Fruit fly (Drosophila melanogaster) whole organism, embryonic: ENCODE results near the gene Sps2.

Experiments used
- Awh ChIP-seq: fragments of 200-800 bp; sonication (Bioruptor generic); IDR thresholded peaks from 2 replicates; pipeline ENCODE4, ENCODE4 v1.3.6; 2022; ENCODE audit warnings: missing biosample characterization, missing genetic modification characterization
- CG10462 ChIP-seq: fragments of 200-800 bp; sonication (Bioruptor generic); optimal IDR thresholded peaks from 2 replicates; lab custom pipeline; 2016; ENCODE audit warnings: missing biosample characterization, missing genetic modification characterization
- CG11456 ChIP-seq: fragments of 200-800 bp; sonication (Bioruptor generic); IDR thresholded peaks from 3 replicates; pipeline ENCODE4 v1.3.6; 2022; ENCODE audit warnings: missing biosample characterization, missing genetic modification characterization
- CG12236 ChIP-seq: fragments of 200-800 bp; sonication (Bioruptor generic); optimal IDR thresholded peaks from 2 replicates; lab custom pipeline; 2016; ENCODE audit warnings: missing biosample characterization, missing genetic modification characterization
- CG13287 ChIP-seq: fragments of 200-800 bp; sonication (Bioruptor generic); IDR thresholded peaks from 2 replicates; pipeline ENCODE4 v1.3.6; 2022; ENCODE audit warnings: missing biosample characterization, missing genetic modification characterization; ENCODE audit not compliant: partially characterized antibody
- CG17361 ChIP-seq: fragments of 200-800 bp; sonication (Bioruptor generic); IDR thresholded peaks from 3 replicates; pipeline ENCODE4 v1.3.6; 2022; ENCODE audit warnings: missing biosample characterization, missing genetic modification characterization
- CG17829 ChIP-seq: fragments of 200-800 bp; optimal IDR thresholded peaks from 2 replicates; lab custom pipeline; 2019; ENCODE audit warnings: missing biosample characterization, mild to moderate bottlenecking, missing genetic modification characterization, moderate library complexity
- CG2678 ChIP-seq: fragments of 200-800 bp; sonication (Bioruptor generic); optimal IDR thresholded peaks from 3 replicates; lab custom pipeline; 2019; ENCODE audit warnings: missing biosample characterization, mild to moderate bottlenecking, missing genetic modification characterization, moderate library complexity
- CG3281 ChIP-seq: fragments of 200-800 bp; sonication (Bioruptor generic); optimal IDR thresholded peaks from 3 replicates; lab custom pipeline; 2017; ENCODE audit warnings: missing biosample characterization, mild to moderate bottlenecking, missing genetic modification characterization
- CG34224 ChIP-seq: fragments of 200-800 bp; sonication (Bioruptor generic); IDR thresholded peaks from 3 replicates; pipeline ENCODE4 v1.3.6; 2022; ENCODE audit warnings: missing biosample characterization, missing genetic modification characterization; ENCODE audit not compliant: partially characterized antibody
- CG34376 ChIP-seq: fragments of 200-800 bp; sonication (Bioruptor generic); optimal IDR thresholded peaks from 2 replicates; lab custom pipeline; 2018; ENCODE audit warnings: missing biosample characterization, mild to moderate bottlenecking, missing genetic modification characterization
- CG4328 ChIP-seq: fragments of 200-800 bp; sonication (Bioruptor generic); optimal IDR thresholded peaks from 3 replicates; lab custom pipeline; 2017; ENCODE audit warnings: missing biosample characterization, missing genetic modification reagents, missing genetic modification characterization
- CG6791 ChIP-seq: fragments of 200-800 bp; sonication (Bioruptor generic); IDR thresholded peaks from 3 replicates; pipeline ENCODE4 v1.3.6; 2022; ENCODE audit warnings: missing biosample characterization, missing genetic modification characterization; ENCODE audit not compliant: partially characterized antibody
- CG7357 ChIP-seq: fragments of 200-800 bp; sonication (Bioruptor generic); IDR thresholded peaks from 3 replicates; pipeline ENCODE4 v1.3.6; 2022; ENCODE audit warnings: missing biosample characterization, missing genetic modification characterization
- CG7745 ChIP-seq: fragments of 200-800 bp; sonication (Bioruptor generic); optimal IDR thresholded peaks from 2 replicates; lab custom pipeline; 2018; ENCODE audit warnings: missing biosample characterization, mild to moderate bottlenecking, missing genetic modification characterization, moderate library complexity
- CG7928 ChIP-seq: fragments of 200-800 bp; sonication (Bioruptor generic); optimal IDR thresholded peaks from 2 replicates; lab custom pipeline; 2017; ENCODE audit warnings: missing biosample characterization, mild to moderate bottlenecking, missing genetic modification characterization
- Dek ChIP-seq: fragments of 200-800 bp; sonication (Bioruptor generic); optimal IDR thresholded peaks from 3 replicates; lab custom pipeline; 2019; ENCODE audit warnings: missing biosample characterization, mild to moderate bottlenecking, missing genetic modification characterization, moderate library complexity
- HHEX ChIP-seq: fragments of 200-800 bp; sonication (Bioruptor generic); optimal IDR thresholded peaks from 3 replicates; lab custom pipeline; 2017; ENCODE audit warnings: missing biosample characterization, mild to moderate bottlenecking, missing genetic modification characterization, missing genetic modification reagents
- HLH4C ChIP-seq: fragments of 200-800 bp; sonication (Bioruptor generic); IDR thresholded peaks from 3 replicates; pipeline ENCODE4 v1.3.6; 2022; ENCODE audit warnings: missing biosample characterization, missing genetic modification characterization; ENCODE audit not compliant: partially characterized antibody
- Hmr ChIP-seq: fragments of 200-800 bp; sonication (Bioruptor generic); optimal IDR thresholded peaks from 3 replicates; lab custom pipeline; 2017; ENCODE audit warnings: mild to moderate bottlenecking, missing biosample characterization, missing genetic modification reagents, missing genetic modification characterization
- Hr78 ChIP-seq, 2 experiments: fragments of 200-800 bp in 1 of 2; fragments of >200 bp in 1 of 2; sonication (Bioruptor generic) in 1 of 2; optimal IDR thresholded peaks; 2 replicates each; lab custom pipeline; 2017 to 2019; ENCODE audit warnings: missing biosample characterization in 2 of 2, missing genetic modification characterization in 2 of 2, mild to moderate bottlenecking in 1 of 2, moderate library complexity in 1 of 2
- Hsf ChIP-seq: fragments of 200-800 bp; sonication (Bioruptor generic); optimal IDR thresholded peaks from 3 replicates; lab custom pipeline; 2016; ENCODE audit warnings: missing biosample characterization, missing genetic modification characterization
- NFAT ChIP-seq: fragments of 200-800 bp; sonication (Bioruptor generic); IDR thresholded peaks from 2 replicates; pipeline ENCODE4 v1.3.6; 2022; ENCODE audit warnings: missing biosample characterization, missing genetic modification characterization
- Neu2 ChIP-seq: fragments of 200-800 bp; sonication (Bioruptor generic); optimal IDR thresholded peaks from 3 replicates; lab custom pipeline; 2016; ENCODE audit warnings: missing biosample characterization, missing genetic modification characterization, borderline replicate concordance
- Vsx1 ChIP-seq: fragments of 200-800 bp; sonication (Bioruptor generic); optimal IDR thresholded peaks from 2 replicates; lab custom pipeline; 2017; ENCODE audit warnings: missing biosample characterization, mild to moderate bottlenecking, missing genetic modification characterization, missing genetic modification reagents
- ara ChIP-seq: fragments of 200-800 bp; sonication (Bioruptor generic); IDR thresholded peaks from 2 replicates; pipeline ENCODE4 v1.3.6; 2022; ENCODE audit warnings: missing biosample characterization, missing genetic modification characterization
- bowl ChIP-seq: fragments of 200-800 bp; sonication (Bioruptor generic); IDR thresholded peaks from 2 replicates; pipeline ENCODE4 v1.3.6; 2022; ENCODE audit warnings: missing biosample characterization, missing genetic modification characterization
- chinmo ChIP-seq: fragments of 200-800 bp; sonication (Bioruptor generic); IDR thresholded peaks from 4 replicates; pipeline ENCODE4 v1.3.6; 2022; ENCODE audit warnings: missing biosample characterization, missing genetic modification characterization; ENCODE audit not compliant: partially characterized antibody
- dan ChIP-seq: fragments of 200-800 bp; sonication (Bioruptor generic); IDR thresholded peaks from 2 replicates; pipeline ENCODE4 v1.3.6; 2022; ENCODE audit warnings: missing biosample characterization, missing genetic modification characterization
- danr ChIP-seq: fragments of 200-800 bp; sonication (Bioruptor generic); IDR thresholded peaks from 2 replicates; pipeline ENCODE4 v1.3.6; 2022; ENCODE audit warnings: missing biosample characterization, missing genetic modification characterization
- ewg ChIP-seq: fragments of 200-800 bp; sonication (Bioruptor generic); optimal IDR thresholded peaks from 3 replicates; lab custom pipeline; 2017; ENCODE audit warnings: mild to moderate bottlenecking, missing biosample characterization, missing genetic modification reagents, missing genetic modification characterization
- hbn ChIP-seq: fragments of 200-800 bp; sonication (Bioruptor generic); IDR thresholded peaks from 2 replicates; pipeline ENCODE4 v1.3.6; 2022; ENCODE audit warnings: missing biosample characterization, missing genetic modification characterization; ENCODE audit not compliant: partially characterized antibody
- hkb ChIP-seq, 2 experiments: fragments of 200-800 bp in 1 of 2; fragments of >200 bp in 1 of 2; sonication (Bioruptor generic) in 1 of 2; IDR thresholded peaks in 1 of 2; optimal IDR thresholded peaks in 1 of 2; 2 replicates each; pipeline versions ENCODE4 v1.3.6 to Lab custom; 2017 to 2022; ENCODE audit warnings: missing biosample characterization in 1 of 2, missing genetic modification characterization in 1 of 2
- lab ChIP-seq: fragments of 200-800 bp; sonication (Bioruptor generic); optimal IDR thresholded peaks from 3 replicates; lab custom pipeline; 2017; ENCODE audit warnings: missing biosample characterization, missing genetic modification characterization, mild to moderate bottlenecking, moderate library complexity, missing genetic modification reagents
- mirr ChIP-seq: fragments of 200-800 bp; sonication (Bioruptor generic); optimal IDR thresholded peaks from 3 replicates; lab custom pipeline; 2018; ENCODE audit warnings: missing biosample characterization, mild to moderate bottlenecking, missing genetic modification characterization
- nmo ChIP-seq: fragments of 200-800 bp; sonication (Bioruptor generic); optimal IDR thresholded peaks from 2 replicates; lab custom pipeline; 2018; ENCODE audit warnings: missing biosample characterization, mild to moderate bottlenecking, missing genetic modification characterization, moderate library complexity
- pan ChIP-seq, 4 experiments: fragments of >200 bp in 3 of 4; fragments of 200-800 bp in 1 of 4; sonication (Bioruptor generic) in 1 of 4; optimal IDR thresholded peaks in 3 of 4; IDR thresholded peaks in 1 of 4; 2 replicates each; pipeline versions ENCODE4 v1.3.6 to Lab custom; 2017 to 2022; ENCODE audit warnings: missing biosample characterization in 2 of 4, missing genetic modification characterization in 2 of 4, mixed read lengths in 1 of 4
- schlank ChIP-seq: fragments of 200-800 bp; sonication (Bioruptor generic); optimal IDR thresholded peaks from 2 replicates; lab custom pipeline; 2018; ENCODE audit warnings: missing biosample characterization, mild to moderate bottlenecking, missing genetic modification characterization
- sqz ChIP-seq: fragments of 200-800 bp; sonication (Bioruptor generic); optimal IDR thresholded peaks from 3 replicates; lab custom pipeline; 2018; ENCODE audit warnings: missing biosample characterization, mild to moderate bottlenecking, missing genetic modification characterization
- ssp ChIP-seq: fragments of 200-800 bp; sonication (Bioruptor generic); IDR thresholded peaks from 2 replicates; pipeline ENCODE4 v1.3.6; 2022; ENCODE audit warnings: missing biosample characterization, missing genetic modification characterization
- tll ChIP-seq, 2 experiments: fragments of 200-800 bp in 1 of 2; fragments of >200 bp in 1 of 2; sonication (Bioruptor generic) in 1 of 2; optimal IDR thresholded peaks; 2 replicates each; lab custom pipeline; 2017 to 2019; ENCODE audit warnings: missing biosample characterization in 2 of 2, missing genetic modification characterization in 2 of 2, mild to moderate bottlenecking in 1 of 2, moderate library complexity in 1 of 2
- toy ChIP-seq: fragments of 200-800 bp; sonication (Bioruptor generic); IDR thresholded peaks from 2 replicates; pipeline ENCODE4 v1.3.6; 2022; ENCODE audit warnings: missing biosample characterization, missing genetic modification characterization
- trem ChIP-seq: fragments of 200-800 bp; optimal IDR thresholded peaks from 3 replicates; lab custom pipeline; 2019; ENCODE audit warnings: missing biosample characterization, mild to moderate bottlenecking, missing genetic modification characterization, moderate library complexity
- tx ChIP-seq: fragments of 200-800 bp; sonication (Bioruptor generic); optimal IDR thresholded peaks from 2 replicates; lab custom pipeline; 2016; ENCODE audit warnings: missing biosample characterization, missing genetic modification characterization
- usp ChIP-seq: fragments of >200 bp; optimal IDR thresholded peaks from 2 replicates; lab custom pipeline; 2017; ENCODE audit warnings: missing biosample characterization, missing genetic modification characterization
- zf30C ChIP-seq: fragments of 200-800 bp; sonication (Bioruptor generic); optimal IDR thresholded peaks from 3 replicates; lab custom pipeline; 2018; ENCODE audit warnings: missing biosample characterization, mild to moderate bottlenecking, missing genetic modification characterization

The Sps2 gene

DNA sequence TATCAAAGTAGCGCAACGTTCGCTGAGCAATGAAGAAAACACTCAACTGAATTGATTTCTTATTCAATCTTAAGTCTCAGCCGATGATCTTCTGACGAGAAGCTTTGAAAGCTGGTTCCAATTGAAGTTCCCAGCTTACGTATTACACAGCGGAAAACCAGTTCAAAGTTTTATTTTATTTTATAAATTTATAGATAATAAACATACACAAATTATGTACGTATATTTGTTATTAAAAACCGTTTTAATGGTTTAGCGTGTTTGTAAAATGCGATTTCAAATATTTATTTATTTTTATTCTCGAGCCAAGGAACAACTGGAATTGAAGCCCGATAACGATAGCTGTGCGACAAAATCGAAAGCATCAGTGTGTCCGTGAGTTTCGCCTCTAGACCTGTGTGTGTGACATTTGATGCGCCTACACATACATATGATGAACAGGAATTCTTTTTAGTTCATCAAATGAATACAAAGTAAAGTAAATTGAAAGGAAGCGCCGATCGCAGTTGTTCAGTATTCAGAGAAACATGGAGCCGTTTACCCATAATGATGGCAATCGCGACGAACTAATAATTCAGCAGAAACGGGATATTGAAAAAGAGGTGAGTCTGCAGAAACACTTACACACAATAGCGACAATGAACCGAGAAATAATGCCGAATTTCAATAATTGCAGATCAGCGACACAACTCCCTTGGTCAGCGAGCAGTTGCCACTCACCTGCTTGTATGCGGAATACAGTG is 35.7 kb upstream of the Sps2 start, which contains the start of the genes CG5390 and CG4968 (continued):
- TF ChIP-seq toy (GFP tag; lab: Robert Waterston, UW) (no peak), CG34376 (GFP tag; lab: Kevin White, UChicago) (peak; percentile 37), usp (no peak), NFAT (GFP tag; lab: Robert Waterston, UW) (peak; percentile 70), CG6791 (GFP tag; lab: Robert Waterston, UW) (0 out of 3 replicates have a peak, but pooled peaks have one; percentile 42), Vsx1 (GFP tag; lab: Kevin White, UChicago) (peak; percentile 57), bowl (no peak), HLH4C (GFP tag; lab: Robert Waterston, UW) (peak; percentile 48; the same call in 1 of the 3 replicates), sqz (GFP tag; lab: Kevin White, UChicago) (peak; percentile 43), CG17361 (peak; percentile 62; the same call in 2 of the 3 replicates), pan (optimal IDR thresholded peaks at IDR 0.05; lab: Kevin White, UChicago) (no peak), pan (GFP tag; optimal IDR thresholded peaks at IDR 0.05 in 1 of 2, IDR thresholded peaks at IDR 0.05 in 1 of 2) (peak in 1 of 2 experiments; percentile 73), Neu2 (GFP tag; lab: Kevin White, UChicago) (no peak), ewg (peak; percentile 38), CG7745 (no peak), CG13287 (GFP tag; lab: Robert Waterston, UW) (peak; percentile 73), zf30C (GFP tag; lab: Kevin White, UChicago) (peak; percentile 74), tll (GFP tag; optimal IDR thresholded peaks at IDR 0.05; lab: Kevin White, UChicago) (no peak), CG4328 (GFP tag; lab: Kevin White, UChicago) (peak; percentile 70), Dek (no peak), tx (GFP tag; lab: Kevin White, UChicago) (no peak), schlank (tag; lab: Kevin White, UChicago) (peak; percentile 18), Awh (peak; percentile 11; the same call in 1 of the 2 replicates), ssp (GFP tag; lab: Robert Waterston, UW) (0 out of 2 replicates have a peak, but pooled peaks have one; percentile 17), chinmo (0 out of 4 replicates have a peak, but pooled peaks have one; percentile 65), hkb (optimal IDR thresholded peaks at IDR 0.05; lab: Kevin White, UChicago) (no peak), hkb (GFP tag; IDR thresholded peaks at IDR 0.05; lab: Robert Waterston, UW) (peak; percentile 65), danr (GFP tag; lab: Robert Waterston, UW) (peak; percentile 49; the same call in 1 of the 2 replicates), CG12236 (GFP tag; lab: Kevin White, UChicago) (no peak), hbn (GFP tag; lab: Robert Waterston, UW) (no peak), Hsf (GFP tag; lab: Kevin White, UChicago) (peak; percentile 34), mirr (GFP tag; lab: Kevin White, UChicago) (peak; percentile 20), CG17829 (tag; lab: Kevin White, UChicago) (peak; percentile 79), CG3281 (peak; percentile 77), dan (GFP tag; lab: Robert Waterston, UW) (no peak), Hmr (peak; percentile 85), CG2678 (tag; lab: Kevin White, UChicago) (no peak), CG7357 (GFP tag; lab: Robert Waterston, UW) (no peak), CG10462 (no peak), lab (GFP tag; lab: Kevin White, UChicago) (no peak), trem (tag; lab: Kevin White, UChicago) (peak; percentile 95), CG11456 (GFP tag; lab: Robert Waterston, UW) (peak; percentile 16; the same call in 1 of the 3 replicates), Hr78 (GFP tag; optimal IDR thresholded peaks at IDR 0.05; lab: Kevin White, UChicago) (peak in 1 of 2 experiments; percentile 20), ara (no peak), HHEX (peak; percentile 65), CG7928 (GFP tag; lab: Kevin White, UChicago) (peak; percentile 45), nmo (peak; percentile 66), CG34224 (peak; percentile 51; the same call in 2 of the 3 replicates)
